5 fruit fly cellular contexts compared by ENCODE assay signal in the genomic region with DNA sequence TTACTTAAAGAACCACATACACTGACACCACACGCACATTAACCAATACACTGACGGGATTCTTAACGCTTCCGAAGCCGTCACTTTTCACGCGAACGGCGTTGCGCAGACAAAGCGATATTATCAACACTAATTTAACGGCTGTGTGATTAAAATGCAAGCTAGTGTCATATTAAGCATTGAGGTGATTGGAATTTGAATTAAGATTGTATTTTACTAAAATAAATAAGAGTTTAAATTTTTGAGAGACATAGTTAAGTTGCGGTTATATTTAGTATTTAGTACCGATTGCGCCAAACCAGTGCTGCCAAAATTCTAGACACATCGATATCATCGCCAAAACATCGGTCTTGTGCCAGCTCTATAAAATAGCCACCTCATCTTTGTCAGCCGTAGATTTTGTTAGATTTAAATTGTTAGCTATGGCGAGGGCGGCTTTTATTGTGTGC.
TF ChIP-seq lines count a peak whose summit lies in the region.

Ythdf (minus strand) TSS at position 222 of the 449 bp plus-strand sequence.
bai (plus strand) TSS at position 347 of the 449 bp plus-strand sequence.

- TF ChIP-seq CTCF in whole organism, embryonic (GFP tag; optimal IDR thresholded peaks at IDR 0.05; lab: Kevin White, UChicago): no peak

TF ChIP-seq in whole organism, adult, 20 proteins besides CTCF, POLR2A, EP300 and RAD21 (continues in another document):
- TF ChIP-seq Crg-1 (GFP tag; optimal IDR thresholded peaks at IDR 0.05; lab: Kevin White, UChicago) (peak; percentile 35), pad (GFP tag; optimal IDR thresholded peaks at IDR 0.05; lab: Kevin White, UChicago) (peak; percentile 55), CG14711 (tag; optimal IDR thresholded peaks at IDR 0.05; lab: Kevin White, UChicago) (peak; percentile 25), CG33017 (tag; optimal IDR thresholded peaks at IDR 0.05; lab: Kevin White, UChicago) (no peak), Mnt (GFP tag; optimal IDR thresholded peaks at IDR 0.05; lab: Kevin White, UChicago) (peak; percentile 58), cic (GFP tag; optimal IDR thresholded peaks at IDR 0.05; lab: Kevin White, UChicago) (no peak), kay (GFP tag; lab: Kevin White, UChicago; ENCODE audit: borderline replicate concordance) (no peak), Clk (GFP tag; optimal IDR thresholded peaks at IDR 0.05; lab: Kevin White, UChicago) (peak; percentile 30), CG12768 (GFP tag; optimal IDR thresholded peaks at IDR 0.05; lab: Kevin White, UChicago) (peak; percentile 1), ovo (GFP tag; optimal IDR thresholded peaks at IDR 0.05; lab: Kevin White, UChicago) (no peak), cnc (optimal IDR thresholded peaks at IDR 0.05; lab: Kevin White, UChicago) (no peak), toe (GFP tag; optimal IDR thresholded peaks at IDR 0.05; lab: Kevin White, UChicago) (no peak), CG7045 (GFP tag; optimal IDR thresholded peaks at IDR 0.05; lab: Kevin White, UChicago) (no peak), Hr96 (GFP tag; optimal IDR thresholded peaks at IDR 0.05; lab: Kevin White, UChicago) (no peak), CG1620 (GFP tag; optimal IDR thresholded peaks at IDR 0.05; lab: Kevin White, UChicago) (peak; percentile 65), CG7101 (tag; optimal IDR thresholded peaks at IDR 0.05; lab: Kevin White, UChicago) (peak; percentile 40), bab1 (GFP tag; optimal IDR thresholded peaks at IDR 0.05; lab: Kevin White, UChicago) (peak; percentile 30)

TF ChIP-seq in whole organism, embryonic, 481 proteins besides CTCF, POLR2A, EP300 and RAD21 (continues in another document):
- no peak for TF ChIP-seq CG2202 (tag; optimal IDR thresholded peaks at IDR 0.05; lab: Kevin White, UChicago)
- peak; percentile 90 for TF ChIP-seq sna (GFP tag; IDR thresholded peaks at IDR 0.05; lab: Robert Waterston, UW; ENCODE audit: partially characterized antibody)
- no peak for TF ChIP-seq sim (GFP tag; IDR thresholded peaks at IDR 0.05; lab: Robert Waterston, UW)
- peak; percentile 49 for TF ChIP-seq exex (tag; optimal IDR thresholded peaks at IDR 0.05; lab: Kevin White, UChicago)
- TF ChIP-seq da (GFP tag; optimal IDR thresholded peaks at IDR 0.05; lab: Kevin White, UChicago): no peak
- no peak for TF ChIP-seq CG3407 (GFP tag; optimal IDR thresholded peaks at IDR 0.05; lab: Kevin White, UChicago)
- no peak for TF ChIP-seq Atf-2 (GFP tag; optimal IDR thresholded peaks at IDR 0.05; lab: Kevin White, UChicago)
- peak; percentile 27 for TF ChIP-seq CG15479 (GFP tag; optimal IDR thresholded peaks at IDR 0.05; lab: Kevin White, UChicago)
- TF ChIP-seq HHEX (GFP tag; optimal IDR thresholded peaks at IDR 0.05; lab: Kevin White, UChicago): no peak
- TF ChIP-seq E2f2 (GFP tag; IDR thresholded peaks at IDR 0.05; lab: Robert Waterston, UW): peak; percentile 65
- no peak for TF ChIP-seq CG5245 (GFP tag; optimal IDR thresholded peaks at IDR 0.05; lab: Kevin White, UChicago)
- no peak for TF ChIP-seq gcm (GFP tag; optimal IDR thresholded peaks at IDR 0.05; lab: Kevin White, UChicago)
- TF ChIP-seq CG17612 (GFP tag; IDR thresholded peaks at IDR 0.05; lab: Robert Waterston, UW): no peak
- peak; percentile 92 for TF ChIP-seq CG17186 (GFP tag; optimal IDR thresholded peaks at IDR 0.05; lab: Kevin White, UChicago)
- no peak for TF ChIP-seq CG15269 (tag; optimal IDR thresholded peaks at IDR 0.05; lab: Kevin White, UChicago)
- TF ChIP-seq Camta (GFP tag; optimal IDR thresholded peaks at IDR 0.05; lab: Kevin White, UChicago): peak; percentile 30
- peak in 1 of 3 experiments; percentile 27 for TF ChIP-seq lola (GFP tag; optimal IDR thresholded peaks at IDR 0.05; lab: Kevin White, UChicago)
- TF ChIP-seq Dref (GFP tag; IDR thresholded peaks at IDR 0.05; lab: Robert Waterston, UW): peak; percentile 84

TF ChIP-seq in whole organism, prepupa, 60 proteins besides CTCF, POLR2A, EP300 and RAD21 (continues in another document):
- TF ChIP-seq Hr4 (GFP tag; optimal IDR thresholded peaks at IDR 0.05; lab: Kevin White, UChicago): no peak
- TF ChIP-seq Ets21C (GFP tag; optimal IDR thresholded peaks at IDR 0.05; lab: Kevin White, UChicago): no peak
- no peak for TF ChIP-seq cyc (GFP tag; optimal IDR thresholded peaks at IDR 0.05; lab: Kevin White, UChicago)
- no peak for TF ChIP-seq Gug (GFP tag; IDR thresholded peaks at IDR 0.05; lab: Robert Waterston, UW)
- TF ChIP-seq CG11902 (GFP tag; optimal IDR thresholded peaks at IDR 0.05; lab: Kevin White, UChicago): no peak
- no peak for TF ChIP-seq CG11762 (GFP tag; optimal IDR thresholded peaks at IDR 0.05; lab: Kevin White, UChicago; ENCODE audit: insufficient read depth)
- TF ChIP-seq Eip93F (GFP tag; optimal IDR thresholded peaks at IDR 0.05; lab: Kevin White, UChicago): peak; percentile 35
- TF ChIP-seq Ets96B (tag; optimal IDR thresholded peaks at IDR 0.05; lab: Kevin White, UChicago): no peak
- no peak for TF ChIP-seq CG8119 (GFP tag; IDR thresholded peaks at IDR 0.05; lab: Robert Waterston, UW)
- no peak for TF ChIP-seq CG6792 (GFP tag; optimal IDR thresholded peaks at IDR 0.05; lab: Kevin White, UChicago)
- TF ChIP-seq topi (GFP tag; optimal IDR thresholded peaks at IDR 0.05; lab: Kevin White, UChicago): no peak
- TF ChIP-seq Sox14 (GFP tag; optimal IDR thresholded peaks at IDR 0.05; lab: Kevin White, UChicago): peak; percentile 74
- TF ChIP-seq esn (GFP tag; optimal IDR thresholded peaks at IDR 0.05; lab: Kevin White, UChicago): peak; percentile 58
- no peak for TF ChIP-seq ss (GFP tag; optimal IDR thresholded peaks at IDR 0.05; lab: Kevin White, UChicago)
- TF ChIP-seq vri (GFP tag; optimal IDR thresholded peaks at IDR 0.05; lab: Kevin White, UChicago): no peak
- TF ChIP-seq CG15336 (GFP tag; IDR thresholded peaks at IDR 0.05; lab: Robert Waterston, UW): no peak
- TF ChIP-seq achi (GFP tag; optimal IDR thresholded peaks at IDR 0.05; lab: Kevin White, UChicago): no peak
- TF ChIP-seq Met (GFP tag; optimal IDR thresholded peaks at IDR 0.05; lab: Kevin White, UChicago): no peak
- TF ChIP-seq pdm3 (GFP tag; optimal IDR thresholded peaks at IDR 0.05; lab: Kevin White, UChicago): no peak

TF ChIP-seq in whole organism, pupa, 21 proteins besides CTCF, POLR2A, EP300 and RAD21:
- TF ChIP-seq fd96Ca (GFP tag; IDR thresholded peaks at IDR 0.05; lab: Robert Waterston, UW) (no peak), Pif1B (GFP tag; optimal IDR thresholded peaks at IDR 0.05; lab: Kevin White, UChicago) (no peak), CG9948 (tag; optimal IDR thresholded peaks at IDR 0.05; lab: Kevin White, UChicago) (peak; percentile 72), CG34367 (tag; optimal IDR thresholded peaks at IDR 0.05; lab: Kevin White, UChicago) (no peak), Ets98B (GFP tag; IDR thresholded peaks at IDR 0.05; lab: Robert Waterston, UW) (no peak)
TF ChIP-seq in whole organism, pupa: peak in this region for 1.

TF ChIP-seq in whole organism, wandering third instar larva, 38 proteins besides CTCF, POLR2A, EP300 and RAD21 (continues in another document):
- TF ChIP-seq brk (GFP tag; optimal IDR thresholded peaks at IDR 0.05; lab: Kevin White, UChicago) (no peak), usp (GFP tag; optimal IDR thresholded peaks at IDR 0.05; lab: Kevin White, UChicago) (no peak), psq (GFP tag; optimal IDR thresholded peaks at IDR 0.05; lab: Kevin White, UChicago) (peak; percentile 21), HLH106 (tag; optimal IDR thresholded peaks at IDR 0.05; lab: Kevin White, UChicago) (no peak), Vsx2 (GFP tag; optimal IDR thresholded peaks at IDR 0.05; lab: Kevin White, UChicago; ENCODE audit: partially characterized antibody) (no peak), woc (GFP tag; optimal IDR thresholded peaks at IDR 0.05; lab: Kevin White, UChicago) (no peak), dmrt93B (GFP tag; optimal IDR thresholded peaks at IDR 0.05; lab: Kevin White, UChicago) (no peak), Sp1 (GFP tag; optimal IDR thresholded peaks at IDR 0.05; lab: Kevin White, UChicago) (no peak), br (GFP tag; optimal IDR thresholded peaks at IDR 0.05; lab: Kevin White, UChicago) (no peak), h (GFP tag; optimal IDR thresholded peaks at IDR 0.05; lab: Kevin White, UChicago) (no peak), GATAd (GFP tag; optimal IDR thresholded peaks at IDR 0.05; lab: Kevin White, UChicago) (no peak), sage (GFP tag; optimal IDR thresholded peaks at IDR 0.05; lab: Kevin White, UChicago) (no peak), Hr78 (GFP tag; optimal IDR thresholded peaks at IDR 0.05; lab: Kevin White, UChicago) (no peak), CG32264 (GFP tag; optimal IDR thresholded peaks at IDR 0.05; lab: Kevin White, UChicago) (peak; percentile 33), ey (GFP tag; optimal IDR thresholded peaks at IDR 0.05; lab: Kevin White, UChicago) (peak; percentile 57), Jra (GFP tag; optimal IDR thresholded peaks at IDR 0.05; lab: Kevin White, UChicago) (peak; percentile 64), OdsH (GFP tag; optimal IDR thresholded peaks at IDR 0.05; lab: Kevin White, UChicago) (peak; percentile 49), jim (GFP tag; optimal IDR thresholded peaks at IDR 0.05; lab: Kevin White, UChicago) (no peak), Hr83 (GFP tag; optimal IDR thresholded peaks at IDR 0.05; lab: Kevin White, UChicago; ENCODE audit: poor library complexity, severe bottlenecking) (peak; percentile 20), Myc (optimal IDR thresholded peaks at IDR 0.05; lab: Kevin White, UChicago) (peak; percentile 64), Abd-B (GFP tag; optimal IDR thresholded peaks at IDR 0.05; lab: Kevin White, UChicago) (no peak), sv (GFP tag; optimal IDR thresholded peaks at IDR 0.05; lab: Kevin White, UChicago) (peak; percentile 72), pan (optimal IDR thresholded peaks at IDR 0.05; lab: Kevin White, UChicago) (no peak), Dif (GFP tag; optimal IDR thresholded peaks at IDR 0.05; lab: Kevin White, UChicago; ENCODE audit: partially characterized antibody) (no peak), dl (GFP tag; optimal IDR thresholded peaks at IDR 0.05; lab: Kevin White, UChicago; ENCODE audit: insufficient read depth in 1 of 2, partially characterized antibody in 2 of 2) (no peak), dsf (GFP tag; optimal IDR thresholded peaks at IDR 0.05; lab: Kevin White, UChicago; ENCODE audit: borderline replicate concordance) (no peak), Mio (GFP tag; optimal IDR thresholded peaks at IDR 0.05; lab: Kevin White, UChicago) (peak; percentile 26), foxo (GFP tag; optimal IDR thresholded peaks at IDR 0.05; lab: Kevin White, UChicago) (no peak), tai (GFP tag; optimal IDR thresholded peaks at IDR 0.05; lab: Kevin White, UChicago) (no peak), rgr (GFP tag; optimal IDR thresholded peaks at IDR 0.05; lab: Kevin White, UChicago) (no peak), lola (GFP tag; optimal IDR thresholded peaks at IDR 0.05; lab: Kevin White, UChicago) (no peak), Dfd (GFP tag; optimal IDR thresholded peaks at IDR 0.05; lab: Kevin White, UChicago) (no peak), Rel (GFP tag; optimal IDR thresholded peaks at IDR 0.05; lab: Kevin White, UChicago) (no peak), Rel (tag; optimal IDR thresholded peaks at IDR 0.05; lab: Kevin White, UChicago) (no peak)
